Worm (Caenorhabditis elegans): ENCODE data around the gene C18A11.2.

DNA sequence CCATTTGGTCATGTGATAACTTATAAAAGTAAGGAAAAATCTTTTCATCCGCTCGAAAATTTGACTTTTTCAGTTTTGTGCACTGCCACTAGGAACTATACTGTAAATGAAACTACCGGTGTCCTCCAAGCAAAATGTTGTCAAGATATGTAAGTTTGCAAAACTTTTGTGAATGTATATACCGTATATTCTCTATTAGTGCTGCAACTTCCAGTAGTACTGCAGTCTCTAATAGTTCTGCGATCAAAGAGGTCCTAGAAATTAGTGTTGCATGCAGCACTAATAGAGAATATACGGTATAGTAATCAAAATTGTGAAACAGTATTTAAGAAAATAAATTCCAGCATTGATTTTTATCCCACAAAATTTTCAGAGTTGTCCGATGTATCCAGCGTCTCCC, 37.3 kb upstream of the C18A11.2 start:
- TF ChIP-seq C16A3.4 (tag; optimal IDR thresholded peaks at IDR 0.05) (no peak), unc-130 (tag; optimal IDR thresholded peaks at IDR 0.05) (no peak), lin-13 (GFP tag; optimal IDR thresholded peaks at IDR 0.05) (no peak), nhr-237 (tag; optimal IDR thresholded peaks at IDR 0.05) (no peak), jun-1 (tag; optimal IDR thresholded peaks at IDR 0.05) (no peak), ama-1 (optimal IDR thresholded peaks at IDR 0.05) (no peak), lsy-2 (tag; optimal IDR thresholded peaks at IDR 0.05) (no peak), efl-1 (optimal IDR thresholded peaks at IDR 0.05) (no peak), efl-1 (GFP tag; optimal IDR thresholded peaks at IDR 0.05 in 1 of 2) (no peak), rnt-1 (tag; optimal IDR thresholded peaks at IDR 0.05) (no peak), sup-37 (GFP tag; optimal IDR thresholded peaks at IDR 0.05) (no peak), Y116A8C.19 (tag; optimal IDR thresholded peaks at IDR 0.05; ENCODE audit: borderline replicate concordance) (no peak), elt-3 (tag; optimal IDR thresholded peaks at IDR 0.05) (no peak)

Data from whole organism, L1 larva.